Worm (Caenorhabditis elegans): ENCODE data around the gene nekl-3.
A peak's percentile ranks its signal among the peaks of the same experiment; 100 is the strongest.

nekl-3 gene

ce11 chrX:12438266-12438665 lies 47.0 kb upstream of the nekl-3 start:
- TF ChIP-seq ztf-6 (GFP tag; IDR thresholded peaks at IDR 0.05): no peak
- no peak for TF ChIP-seq ceh-79 (tag; optimal IDR thresholded peaks at IDR 0.05)
- no peak for TF ChIP-seq mes-4 (tag; optimal IDR thresholded peaks at IDR 0.05)
- no peak for TF ChIP-seq F10E7.11 (tag; optimal IDR thresholded peaks at IDR 0.05)
- no peak for TF ChIP-seq Y53F4B.3 (GFP tag; IDR thresholded peaks at IDR 0.05)
- no peak for TF ChIP-seq attf-5 (GFP tag; optimal IDR thresholded peaks at IDR 0.05)
- no peak for TF ChIP-seq ceh-40 (GFP tag; IDR thresholded peaks at IDR 0.05)
- no peak for TF ChIP-seq pbrm-1 (GFP tag; IDR thresholded peaks at IDR 0.05)
- no peak for TF ChIP-seq C17E4.6 (GFP tag; IDR thresholded peaks at IDR 0.05)

DNA sequence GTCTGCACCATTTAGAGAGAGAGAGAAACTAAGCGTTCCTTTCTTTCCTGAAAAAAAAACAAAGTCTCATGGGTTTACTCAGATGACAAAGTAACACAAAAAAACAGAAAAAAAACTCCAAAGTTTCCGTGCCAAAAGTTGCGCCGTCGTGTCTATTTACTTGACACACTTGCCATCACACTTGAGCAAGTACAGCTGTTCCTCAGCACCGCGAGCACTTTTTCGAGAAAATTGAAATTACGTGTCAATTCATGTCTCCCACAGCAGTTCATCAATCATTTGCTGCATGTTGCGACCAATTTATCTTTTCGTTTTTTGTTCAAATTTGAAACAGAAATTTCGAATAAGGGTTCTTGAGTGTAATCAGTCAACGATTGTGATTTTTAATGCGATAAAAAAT lies 45.2 kb upstream of the nekl-3 start:
- peak; percentile 17 for TF ChIP-seq pha-4 (tag; optimal IDR thresholded peaks at IDR 0.05)
- no peak for TF ChIP-seq sptf-2 (GFP tag; optimal IDR thresholded peaks at IDR 0.05)

ce11 chrX:12435246-12435645 lies 44.0 kb upstream of the nekl-3 start:
- TF ChIP-seq mxl-1 (tag; optimal IDR thresholded peaks at IDR 0.05) (no peak), nhr-80 (tag; optimal IDR thresholded peaks at IDR 0.05) (peak; percentile 53), cebp-1 (GFP tag; IDR thresholded peaks at IDR 0.05) (no peak), cebp-1 (tag; optimal IDR thresholded peaks at IDR 0.05) (peak; percentile 17)

ce11 chrX:12434086-12434485 lies 42.8 kb upstream of the nekl-3 start, which contains the start of gene tsct-1:
Gene tsct-1, plus strand, starts transcription at chrX:12434097.
- no peak for TF ChIP-seq K11D2.4 (GFP tag; IDR thresholded peaks at IDR 0.05)
- TF ChIP-seq sea-2 (GFP tag; IDR thresholded peaks at IDR 0.05): no peak
- TF ChIP-seq B0261.1 (tag; optimal IDR thresholded peaks at IDR 0.05): no peak
- TF ChIP-seq let-526 (GFP tag; IDR thresholded peaks at IDR 0.05): no peak
- no peak for TF ChIP-seq lsl-1 (GFP tag; optimal IDR thresholded peaks at IDR 0.05)
- no peak for TF ChIP-seq ekl-4 (GFP tag; IDR thresholded peaks at IDR 0.05)
- TF ChIP-seq hmg-1.2 (GFP tag; IDR thresholded peaks at IDR 0.05): no peak
- no peak for TF ChIP-seq nfya-2 (GFP tag; IDR thresholded peaks at IDR 0.05)
- TF ChIP-seq somi-1 (GFP tag; optimal IDR thresholded peaks at IDR 0.05): no peak
- no peak for TF ChIP-seq F52B5.7 (tag; optimal IDR thresholded peaks at IDR 0.05)
- no peak for TF ChIP-seq F55B11.4 (tag; optimal IDR thresholded peaks at IDR 0.05; ENCODE audit: borderline replicate concordance, insufficient read depth)
- TF ChIP-seq rpc-1 (optimal IDR thresholded peaks at IDR 0.05): no peak
- no peak for TF ChIP-seq rpc-1 (tag; optimal IDR thresholded peaks at IDR 0.05)

DNA sequence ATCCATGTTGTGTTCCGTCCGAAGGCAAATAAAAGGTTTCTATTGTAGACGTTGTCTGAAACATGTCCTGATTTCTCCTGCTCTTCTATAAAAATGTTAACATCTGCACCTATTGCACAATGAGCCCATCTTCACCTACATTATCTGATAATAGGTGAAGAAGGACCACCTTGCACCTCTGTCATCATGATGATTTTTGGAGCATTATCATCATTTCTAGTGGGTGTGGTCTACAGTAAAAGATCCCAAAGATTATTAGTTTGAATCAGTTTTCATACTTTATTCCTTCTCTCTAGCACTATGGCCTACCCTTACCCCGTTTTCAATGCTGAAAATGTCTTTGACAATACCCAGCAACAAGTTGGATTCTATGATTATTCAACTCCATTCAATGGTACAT lies 39.0 kb upstream of the nekl-3 start, which contains the start of gene med-1:
TSS of gene med-1 (plus strand) at position 301 of the 400 bp plus-strand sequence.
- TF ChIP-seq madf-8 (GFP tag; conservative IDR thresholded peaks at IDR 0.05): no peak
- TF ChIP-seq chd-7 (tag; optimal IDR thresholded peaks at IDR 0.05): no peak
- no peak for TF ChIP-seq B0261.1 (tag; optimal IDR thresholded peaks at IDR 0.05)
- TF ChIP-seq ztf-6 (GFP tag; IDR thresholded peaks at IDR 0.05): no peak

DNA sequence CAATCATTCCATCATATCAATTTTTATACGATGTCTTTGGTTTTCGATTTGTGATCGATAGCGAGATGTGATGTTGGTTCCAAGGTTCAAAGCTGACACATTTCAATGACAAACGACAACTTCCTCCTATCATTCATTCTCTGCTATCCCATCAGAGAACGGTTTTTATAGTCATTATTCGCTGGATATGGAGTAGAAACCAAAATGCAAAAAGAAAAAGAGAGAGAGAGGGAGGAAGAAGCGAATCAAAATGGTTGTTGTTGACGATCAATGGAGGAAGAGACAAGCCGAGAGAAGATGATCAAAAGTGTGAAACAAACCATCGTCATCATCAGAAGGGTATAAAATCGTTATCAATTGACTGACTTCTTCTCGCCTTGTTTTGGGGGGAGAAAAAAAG lies 34.1 kb upstream of the nekl-3 start, which contains the start of gene T24D3.2:
TSS of gene T24D3.2 (plus strand) at position 304 of the 400 bp plus-strand sequence.
- TF ChIP-seq B0035.1 (tag; optimal IDR thresholded peaks at IDR 0.05) (no peak), somi-1 (GFP tag; optimal IDR thresholded peaks at IDR 0.05) (peak; percentile 69), die-1 (tag; optimal IDR thresholded peaks at IDR 0.05) (peak; percentile 42), tlf-1 (GFP tag; optimal IDR thresholded peaks at IDR 0.05) (no peak), ztf-26 (tag; optimal IDR thresholded peaks at IDR 0.05) (peak; percentile 63), K11D2.4 (GFP tag; IDR thresholded peaks at IDR 0.05) (0 out of 2 replicates have a peak, but pooled peaks have one; percentile 40), lin-40 (tag; optimal IDR thresholded peaks at IDR 0.05) (peak; percentile 79), hmg-1.2 (GFP tag; IDR thresholded peaks at IDR 0.05) (no peak), F52B5.7 (tag; optimal IDR thresholded peaks at IDR 0.05) (no peak), nhr-80 (tag; optimal IDR thresholded peaks at IDR 0.05) (no peak)
